Fruit fly (Drosophila melanogaster) whole organism, embryonic: ENCODE results near the gene mRpL30.

ENCODE experiments used
- Atf3 ChIP-seq: fragments of 200-800 bp; sonication (Bioruptor generic); optimal IDR thresholded peaks from 3 replicates; lab custom pipeline; 2016; ENCODE audit warnings: missing biosample characterization, missing genetic modification characterization
- Awh ChIP-seq: fragments of 200-800 bp; sonication (Bioruptor generic); IDR thresholded peaks from 2 replicates; pipeline ENCODE4, ENCODE4 v1.3.6; 2022; ENCODE audit warnings: missing biosample characterization, missing genetic modification characterization
- B-H2 ChIP-seq: fragments of 200-800 bp; sonication (Bioruptor generic); optimal IDR thresholded peaks from 2 replicates; lab custom pipeline; 2018; ENCODE audit warnings: missing biosample characterization, mild to moderate bottlenecking, missing genetic modification characterization
- CG10321 ChIP-seq: fragments of 200-800 bp; sonication (Bioruptor generic); IDR thresholded peaks from 2 replicates; pipeline ENCODE4 v1.3.6; 2022; ENCODE audit warnings: missing biosample characterization, missing genetic modification characterization
- CG10462 ChIP-seq: fragments of 200-800 bp; sonication (Bioruptor generic); optimal IDR thresholded peaks from 2 replicates; lab custom pipeline; 2016; ENCODE audit warnings: missing biosample characterization, missing genetic modification characterization
- CG12659 ChIP-seq: fragments of 200-800 bp; sonication (Bioruptor generic); optimal IDR thresholded peaks from 3 replicates; lab custom pipeline; 2017; ENCODE audit warnings: mild to moderate bottlenecking, missing biosample characterization, missing genetic modification reagents, missing genetic modification characterization
- CG12744 ChIP-seq: fragments of 200-800 bp; sonication (Bioruptor generic); optimal IDR thresholded peaks from 2 replicates; lab custom pipeline; 2016; ENCODE audit warnings: missing biosample characterization, missing genetic modification characterization
- CG12942 ChIP-seq: fragments of 200-800 bp; sonication (Bioruptor generic); optimal IDR thresholded peaks from 3 replicates; lab custom pipeline; 2016; ENCODE audit warnings: missing biosample characterization, missing genetic modification characterization
- CG1603 ChIP-seq: fragments of 200-800 bp; sonication (Bioruptor generic); optimal IDR thresholded peaks from 2 replicates; lab custom pipeline; 2019; ENCODE audit warnings: missing biosample characterization, mild to moderate bottlenecking, missing genetic modification characterization, moderate library complexity
- CG16813 ChIP-seq: fragments of 200-800 bp; sonication (Bioruptor generic); IDR thresholded peaks from 3 replicates; pipeline ENCODE4 v1.3.6; 2022; ENCODE audit warnings: missing biosample characterization, missing genetic modification characterization; ENCODE audit not compliant: partially characterized antibody
- CG17359 ChIP-seq: fragments of 200-800 bp; sonication (Bioruptor generic); optimal IDR thresholded peaks from 3 replicates; lab custom pipeline; 2018; ENCODE audit warnings: missing biosample characterization, mild to moderate bottlenecking, missing genetic modification characterization, moderate library complexity
- CG17829 ChIP-seq: fragments of 200-800 bp; optimal IDR thresholded peaks from 2 replicates; lab custom pipeline; 2019; ENCODE audit warnings: missing biosample characterization, mild to moderate bottlenecking, missing genetic modification characterization, moderate library complexity
- CG18619 ChIP-seq: fragments of 200-800 bp; sonication (Bioruptor generic); optimal IDR thresholded peaks from 3 replicates; lab custom pipeline; 2017; ENCODE audit warnings: missing biosample characterization, mild to moderate bottlenecking, missing genetic modification characterization
- CG3163 ChIP-seq: fragments of 200-800 bp; sonication (Bioruptor generic); optimal IDR thresholded peaks from 3 replicates; lab custom pipeline; 2016; ENCODE audit warnings: missing biosample characterization, missing genetic modification characterization
- CG3838 ChIP-seq: fragments of 200-800 bp; sonication (Bioruptor generic); optimal IDR thresholded peaks from 3 replicates; lab custom pipeline; 2016; ENCODE audit warnings: missing biosample characterization, missing genetic modification characterization
- CG7963 ChIP-seq: fragments of 200-800 bp; sonication (Bioruptor generic); IDR thresholded peaks from 3 replicates; pipeline ENCODE4 v1.3.6; 2022; ENCODE audit warnings: missing biosample characterization, missing genetic modification characterization; ENCODE audit not compliant: partially characterized antibody
- CG8944 ChIP-seq: fragments of 200-800 bp; sonication (Bioruptor generic); optimal IDR thresholded peaks from 3 replicates; lab custom pipeline; 2016; ENCODE audit warnings: missing biosample characterization, missing genetic modification characterization
- CG9817 ChIP-seq: fragments of 200-800 bp; sonication (Bioruptor generic); optimal IDR thresholded peaks from 2 replicates; lab custom pipeline; 2018; ENCODE audit warnings: missing biosample characterization, mild to moderate bottlenecking, missing genetic modification characterization, moderate library complexity
- Dll ChIP-seq: fragments of 200-800 bp; sonication (Bioruptor generic); IDR thresholded peaks from 4 replicates; pipeline ENCODE4 v1.3.6; 2022; ENCODE audit warnings: missing biosample characterization, missing genetic modification characterization; ENCODE audit not compliant: partially characterized antibody
- E2f2 ChIP-seq: fragments of 200-800 bp; sonication (Bioruptor generic); IDR thresholded peaks from 2 replicates; pipeline ENCODE4 v1.3.6; 2022; ENCODE audit warnings: missing biosample characterization, missing genetic modification characterization
- Ets97D ChIP-seq: fragments of 200-800 bp; sonication (Bioruptor generic); optimal IDR thresholded peaks from 3 replicates; lab custom pipeline; 2016; ENCODE audit warnings: missing biosample characterization, missing genetic modification characterization
- Hand ChIP-seq: fragments of 200-800 bp; sonication (Bioruptor generic); optimal IDR thresholded peaks from 2 replicates; lab custom pipeline; 2017; ENCODE audit warnings: mild to moderate bottlenecking, missing biosample characterization, missing genetic modification reagents, missing genetic modification characterization
- MBD-R2 ChIP-seq: fragments of 200-800 bp; sonication (Bioruptor generic); IDR thresholded peaks from 2 replicates; pipeline ENCODE4 v1.3.6; 2022; ENCODE audit warnings: missing biosample characterization, missing genetic modification characterization
- Mes4 ChIP-seq: fragments of 200-800 bp; sonication (Bioruptor generic); optimal IDR thresholded peaks from 2 replicates; lab custom pipeline; 2016; ENCODE audit warnings: missing biosample characterization, missing genetic modification characterization
- Poxn ChIP-seq: fragments of 200-800 bp; sonication (Bioruptor generic); IDR thresholded peaks from 2 replicates; pipeline ENCODE4 v1.3.6; 2022; ENCODE audit warnings: missing biosample characterization, missing genetic modification characterization
- Ptx1 ChIP-seq: fragments of 200-800 bp; sonication (Bioruptor generic); IDR thresholded peaks from 2 replicates; pipeline ENCODE4 v1.3.6; 2022; ENCODE audit warnings: missing biosample characterization, missing genetic modification characterization
- Scr ChIP-seq: fragments of 200-800 bp; sonication (Bioruptor generic); IDR thresholded peaks from 2 replicates; pipeline ENCODE4 v1.3.6; 2022; ENCODE audit warnings: missing biosample characterization, missing genetic modification characterization; ENCODE audit not compliant: partially characterized antibody
- Sin3A ChIP-seq: fragments of >200 bp; optimal IDR thresholded peaks from 2 replicates; lab custom pipeline; 2018
- YL-1 ChIP-seq: fragments of 200-800 bp; sonication (Bioruptor generic); optimal IDR thresholded peaks from 3 replicates; lab custom pipeline; 2017; ENCODE audit warnings: missing biosample characterization, mild to moderate bottlenecking, missing genetic modification characterization
- az2 ChIP-seq: fragments of 200-800 bp; sonication (Bioruptor generic); optimal IDR thresholded peaks from 3 replicates; lab custom pipeline; 2016; ENCODE audit warnings: missing biosample characterization, missing genetic modification characterization
- chm ChIP-seq: fragments of 200-800 bp; sonication (Bioruptor generic); IDR thresholded peaks from 2 replicates; pipeline ENCODE4 v1.3.6; 2022; ENCODE audit warnings: missing biosample characterization, missing genetic modification characterization
- dati ChIP-seq: fragments of 200-800 bp; sonication (Bioruptor generic); IDR thresholded peaks from 2 replicates; pipeline ENCODE4 v1.3.6; 2022; ENCODE audit warnings: missing biosample characterization, missing genetic modification characterization
- dmrt11E ChIP-seq: fragments of 200-800 bp; sonication (Bioruptor generic); optimal IDR thresholded peaks from 3 replicates; lab custom pipeline; 2018; ENCODE audit warnings: missing biosample characterization, mild to moderate bottlenecking, missing genetic modification characterization, moderate library complexity
- dpn ChIP-seq, 2 experiments: fragments of 200-800 bp; sonication (Bioruptor generic); optimal IDR thresholded peaks; 3 replicates each; lab custom pipeline; 2016; ENCODE audit warnings: missing biosample characterization in 2 of 2, missing genetic modification characterization in 2 of 2
- ems ChIP-seq: fragments of 200-800 bp; sonication (Bioruptor generic); optimal IDR thresholded peaks from 3 replicates; lab custom pipeline; 2016; ENCODE audit warnings: missing biosample characterization, missing genetic modification characterization
- fd96Cb ChIP-seq: fragments of 200-800 bp; sonication (Bioruptor generic); optimal IDR thresholded peaks from 2 replicates; lab custom pipeline; 2018; ENCODE audit warnings: missing biosample characterization, mild to moderate bottlenecking, missing genetic modification characterization, moderate library complexity
- hb ChIP-seq: fragments of 200-800 bp; sonication (Bioruptor generic); IDR thresholded peaks from 3 replicates; pipeline ENCODE4 v1.3.6; 2022; ENCODE audit warnings: missing biosample characterization, missing genetic modification characterization; ENCODE audit not compliant: partially characterized antibody
- her ChIP-seq: fragments of 200-800 bp; sonication (Bioruptor generic); optimal IDR thresholded peaks from 2 replicates; lab custom pipeline; 2016; ENCODE audit warnings: missing biosample characterization, missing genetic modification characterization
- hkb ChIP-seq, 2 experiments: fragments of 200-800 bp in 1 of 2; fragments of >200 bp in 1 of 2; sonication (Bioruptor generic) in 1 of 2; IDR thresholded peaks in 1 of 2; optimal IDR thresholded peaks in 1 of 2; 2 replicates each; pipeline versions ENCODE4 v1.3.6 to Lab custom; 2017 to 2022; ENCODE audit warnings: missing biosample characterization in 1 of 2, missing genetic modification characterization in 1 of 2
- nerfin-2 ChIP-seq: fragments of 200-800 bp; sonication (Bioruptor generic); IDR thresholded peaks from 2 replicates; pipeline ENCODE4 v1.3.6; 2022; ENCODE audit warnings: missing biosample characterization, missing genetic modification characterization; ENCODE audit not compliant: partially characterized antibody
- pfk ChIP-seq: fragments of 200-800 bp; sonication (Bioruptor generic); optimal IDR thresholded peaks from 2 replicates; lab custom pipeline; 2018; ENCODE audit warnings: missing biosample characterization, mild to moderate bottlenecking, missing genetic modification characterization, moderate library complexity
- pita ChIP-seq: fragments of 200-800 bp; sonication (Bioruptor generic); optimal IDR thresholded peaks from 2 replicates; lab custom pipeline; 2017; ENCODE audit warnings: missing biosample characterization, mild to moderate bottlenecking, missing genetic modification characterization
- row ChIP-seq: fragments of 200-800 bp; sonication (Bioruptor generic); IDR thresholded peaks from 3 replicates; pipeline ENCODE4 v1.3.6; 2022; ENCODE audit warnings: missing biosample characterization, missing genetic modification characterization
- stc ChIP-seq: fragments of 200-800 bp; sonication (Bioruptor generic); IDR thresholded peaks from 2 replicates; pipeline ENCODE4 v1.3.6; 2022; ENCODE audit warnings: missing biosample characterization, missing genetic modification characterization
- sug ChIP-seq: fragments of 200-800 bp; optimal IDR thresholded peaks from 2 replicates; lab custom pipeline; 2019; ENCODE audit warnings: missing biosample characterization, mild to moderate bottlenecking, missing genetic modification characterization, moderate library complexity
- toy ChIP-seq: fragments of 200-800 bp; sonication (Bioruptor generic); IDR thresholded peaks from 2 replicates; pipeline ENCODE4 v1.3.6; 2022; ENCODE audit warnings: missing biosample characterization, missing genetic modification characterization
- ttk ChIP-seq: fragments of 200-800 bp; sonication (Bioruptor generic); IDR thresholded peaks from 2 replicates; pipeline ENCODE4 v2.1.2; 2022; ENCODE audit warnings: missing biosample characterization, missing genetic modification characterization
- yki ChIP-seq: fragments of >200 bp; optimal IDR thresholded peaks from 3 replicates; lab custom pipeline; 2018
- zen ChIP-seq: fragments of 200-800 bp; sonication (Bioruptor generic); optimal IDR thresholded peaks from 3 replicates; lab custom pipeline; 2018; ENCODE audit warnings: missing biosample characterization, mild to moderate bottlenecking, missing genetic modification characterization, moderate library complexity
- zfh2 ChIP-seq: fragments of 200-800 bp; sonication (Bioruptor generic); optimal IDR thresholded peaks from 2 replicates; lab custom pipeline; 2016; ENCODE audit warnings: missing biosample characterization, missing genetic modification characterization

The mRpL30 gene

DNA sequence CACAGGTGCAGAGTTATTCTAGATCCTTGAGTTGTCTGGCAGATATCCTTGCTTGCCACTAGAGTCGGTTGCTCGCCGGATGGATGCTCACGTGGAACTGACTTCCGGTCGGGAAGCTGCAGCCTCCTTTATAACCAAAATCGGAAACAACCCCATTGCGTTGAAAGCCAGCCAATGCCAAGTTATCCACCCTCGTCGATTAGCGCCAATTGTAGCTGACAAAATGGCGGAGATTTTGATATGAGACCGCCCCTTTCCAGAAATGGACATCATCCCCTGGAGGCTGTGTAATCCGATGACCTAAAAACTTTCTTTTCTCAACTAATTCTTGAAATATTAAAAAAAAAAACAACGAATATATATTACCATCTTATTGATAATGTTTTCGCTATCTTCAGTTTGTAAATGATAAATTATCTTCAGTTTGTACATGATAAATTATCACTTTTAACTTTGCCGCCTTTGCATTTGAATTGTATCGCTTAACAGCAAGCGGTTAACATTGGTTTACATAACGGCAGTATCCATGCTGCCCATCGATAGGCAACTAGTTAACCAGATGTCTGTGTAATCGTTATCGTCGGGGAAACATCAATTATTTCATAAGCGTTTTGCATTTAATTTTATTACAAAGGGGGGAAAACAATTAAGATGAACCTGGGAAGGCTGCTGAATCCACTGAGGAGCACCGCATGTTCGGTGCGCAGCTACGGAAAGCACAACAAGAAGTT is at the start of gene mRpL30, which contains the start of gene HLH4C (continued):
- TF ChIP-seq CG7963 (GFP tag; lab: Robert Waterston, UW) (peak; percentile 98), CG16813 (GFP tag; lab: Robert Waterston, UW) (peak; percentile 81), CG12942 (GFP tag; lab: Kevin White, UChicago) (no peak), pfk (no peak), dati (GFP tag; lab: Robert Waterston, UW) (no peak), YL-1 (peak; percentile 39), Sin3A (lab: Kevin White, UChicago) (no peak), CG10321 (GFP tag; lab: Robert Waterston, UW) (no peak), CG9817 (no peak), Scr (GFP tag; lab: Robert Waterston, UW) (peak; percentile 78), Dll (GFP tag; lab: Robert Waterston, UW) (peak; percentile 74; the same call in 2 of the 4 replicates), pita (GFP tag; lab: Kevin White, UChicago) (no peak), Atf3 (GFP tag; lab: Kevin White, UChicago) (no peak), CG1603 (tag; lab: Kevin White, UChicago) (no peak), CG12659 (GFP tag; lab: Kevin White, UChicago) (no peak), yki (lab: Kevin White, UChicago) (no peak), dmrt11E (tag; lab: Kevin White, UChicago) (no peak), Ets97D (GFP tag; lab: Kevin White, UChicago) (no peak), Hand (no peak), ttk (no peak), chm (GFP tag; lab: Robert Waterston, UW) (no peak), hb (GFP tag; lab: Robert Waterston, UW) (peak; percentile 97), hkb (optimal IDR thresholded peaks at IDR 0.05; lab: Kevin White, UChicago) (no peak), hkb (GFP tag; IDR thresholded peaks at IDR 0.05; lab: Robert Waterston, UW) (no peak), Mes4 (no peak), row (no peak), B-H2 (GFP tag; lab: Kevin White, UChicago) (no peak), CG3163 (no peak), CG8944 (GFP tag; lab: Kevin White, UChicago) (no peak), CG12744 (no peak), ems (GFP tag; lab: Kevin White, UChicago) (no peak), zen (tag; lab: Kevin White, UChicago) (no peak), nerfin-2 (GFP tag; lab: Robert Waterston, UW) (peak; percentile 99), dpn (GFP tag; optimal IDR thresholded peaks at IDR 0.05; lab: Kevin White, UChicago) (no peak), CG17359 (tag; lab: Kevin White, UChicago) (no peak), her (GFP tag; lab: Kevin White, UChicago) (no peak), Ptx1 (GFP tag; lab: Robert Waterston, UW) (no peak), CG10462 (GFP tag; lab: Kevin White, UChicago) (no peak), sug (no peak), stc (no peak), CG3838 (no peak), MBD-R2 (GFP tag; lab: Robert Waterston, UW) (peak; percentile 29; the same call in 1 of the 2 replicates), Poxn (no peak), toy (GFP tag; lab: Robert Waterston, UW) (no peak), az2 (GFP tag; lab: Kevin White, UChicago) (no peak), CG18619 (GFP tag; lab: Kevin White, UChicago) (no peak), zfh2 (no peak), E2f2 (GFP tag; lab: Robert Waterston, UW) (peak; percentile 78), Awh (GFP tag; lab: Robert Waterston, UW) (no peak), fd96Cb (no peak), CG17829 (tag; lab: Kevin White, UChicago) (no peak)
